Fruit fly (Drosophila melanogaster) whole organism, embryonic: ENCODE results near the gene mRpL39.

Experiments used
- Atf3 ChIP-seq: fragments of 200-800 bp; sonication (Bioruptor generic); optimal IDR thresholded peaks from 3 replicates; lab custom pipeline; 2016; ENCODE audit warnings: missing biosample characterization, missing genetic modification characterization
- BEAF-32 ChIP-seq: fragments of 200-800 bp; sonication (Bioruptor generic); optimal IDR thresholded peaks from 3 replicates; lab custom pipeline; 2017; ENCODE audit warnings: missing biosample characterization, missing genetic modification characterization, mild to moderate bottlenecking, moderate library complexity, missing genetic modification reagents
- CG11696 ChIP-seq: fragments of 200-800 bp; sonication (Bioruptor generic); IDR thresholded peaks from 2 replicates; pipeline ENCODE4 v1.3.6; 2022; ENCODE audit warnings: missing biosample characterization, missing genetic modification characterization
- CG11723 ChIP-seq: fragments of 200-800 bp; sonication (Bioruptor generic); optimal IDR thresholded peaks from 2 replicates; lab custom pipeline; 2017; ENCODE audit warnings: missing biosample characterization, mild to moderate bottlenecking, missing genetic modification characterization
- CG15696 ChIP-seq: fragments of 200-800 bp; sonication (Bioruptor generic); optimal IDR thresholded peaks from 2 replicates; lab custom pipeline; 2019; ENCODE audit warnings: missing biosample characterization, mild to moderate bottlenecking, missing genetic modification characterization, moderate library complexity
- CG1603 ChIP-seq: fragments of 200-800 bp; sonication (Bioruptor generic); optimal IDR thresholded peaks from 2 replicates; lab custom pipeline; 2019; ENCODE audit warnings: missing biosample characterization, mild to moderate bottlenecking, missing genetic modification characterization, moderate library complexity
- CG1647 ChIP-seq: fragments of 200-800 bp; sonication (Bioruptor generic); optimal IDR thresholded peaks from 3 replicates; lab custom pipeline; 2016; ENCODE audit warnings: missing biosample characterization, missing genetic modification characterization
- CG16815 ChIP-seq: fragments of 200-800 bp; sonication (Bioruptor generic); optimal IDR thresholded peaks from 3 replicates; lab custom pipeline; 2017; ENCODE audit warnings: missing biosample characterization, mild to moderate bottlenecking, missing genetic modification characterization
- CG1832 ChIP-seq: fragments of 200-800 bp; sonication (Bioruptor generic); optimal IDR thresholded peaks from 2 replicates; lab custom pipeline; 2017; ENCODE audit warnings: missing biosample characterization, mild to moderate bottlenecking, missing genetic modification characterization, inconsistent platforms
- CG18476 ChIP-seq: fragments of 200-800 bp; sonication (Bioruptor generic); optimal IDR thresholded peaks from 2 replicates; lab custom pipeline; 2016; ENCODE audit warnings: missing biosample characterization, mild to moderate bottlenecking, missing genetic modification characterization
- CG2712 ChIP-seq: fragments of 200-800 bp; optimal IDR thresholded peaks from 3 replicates; lab custom pipeline; 2019; ENCODE audit warnings: missing biosample characterization, mild to moderate bottlenecking, missing genetic modification characterization, moderate library complexity
- CG30431 ChIP-seq: fragments of 200-800 bp; sonication (Bioruptor generic); optimal IDR thresholded peaks from 2 replicates; lab custom pipeline; 2017; ENCODE audit warnings: missing biosample characterization, missing genetic modification characterization
- CG3163 ChIP-seq: fragments of 200-800 bp; sonication (Bioruptor generic); optimal IDR thresholded peaks from 3 replicates; lab custom pipeline; 2016; ENCODE audit warnings: missing biosample characterization, missing genetic modification characterization
- CG33213 ChIP-seq: fragments of 200-800 bp; sonication (Bioruptor generic); optimal IDR thresholded peaks from 3 replicates; lab custom pipeline; 2016; ENCODE audit warnings: missing biosample characterization, missing genetic modification characterization
- CG4282 ChIP-seq: fragments of 200-800 bp; sonication (Bioruptor generic); optimal IDR thresholded peaks from 2 replicates; lab custom pipeline; 2016; ENCODE audit warnings: missing biosample characterization, missing genetic modification characterization
- CG4424 ChIP-seq: fragments of 200-800 bp; sonication (Bioruptor generic); optimal IDR thresholded peaks from 3 replicates; lab custom pipeline; 2016; ENCODE audit warnings: missing biosample characterization, missing genetic modification characterization
- CG6791 ChIP-seq: fragments of 200-800 bp; sonication (Bioruptor generic); IDR thresholded peaks from 3 replicates; pipeline ENCODE4 v1.3.6; 2022; ENCODE audit warnings: missing biosample characterization, missing genetic modification characterization; ENCODE audit not compliant: partially characterized antibody
- CG7745 ChIP-seq: fragments of 200-800 bp; sonication (Bioruptor generic); optimal IDR thresholded peaks from 2 replicates; lab custom pipeline; 2018; ENCODE audit warnings: missing biosample characterization, mild to moderate bottlenecking, missing genetic modification characterization, moderate library complexity
- CG7786 ChIP-seq: fragments of 200-800 bp; sonication (Bioruptor generic); optimal IDR thresholded peaks from 2 replicates; lab custom pipeline; 2016; ENCODE audit warnings: missing biosample characterization, missing genetic modification characterization
- CG8089 ChIP-seq: fragments of 200-800 bp; sonication (Bioruptor generic); optimal IDR thresholded peaks from 3 replicates; lab custom pipeline; 2016; ENCODE audit warnings: missing biosample characterization, missing genetic modification characterization
- CG8281 ChIP-seq: fragments of 200-800 bp; sonication (Bioruptor generic); optimal IDR thresholded peaks from 2 replicates; lab custom pipeline; 2018; ENCODE audit warnings: missing biosample characterization, mild to moderate bottlenecking, missing genetic modification characterization, moderate library complexity
- CG9215 ChIP-seq: fragments of 200-800 bp; sonication (Bioruptor generic); IDR thresholded peaks from 2 replicates; pipeline ENCODE4 v1.3.6; 2022; ENCODE audit warnings: missing biosample characterization, missing genetic modification characterization
- CG9876 ChIP-seq: fragments of 200-800 bp; sonication (Bioruptor generic); optimal IDR thresholded peaks from 2 replicates; lab custom pipeline; 2016; ENCODE audit warnings: missing biosample characterization, missing genetic modification characterization
- Dip2 ChIP-seq: fragments of 200-800 bp; sonication (Bioruptor generic); IDR thresholded peaks from 2 replicates; pipeline ENCODE4 v1.3.6; 2022; ENCODE audit warnings: missing biosample characterization, missing genetic modification characterization
- E2f2 ChIP-seq: fragments of 200-800 bp; sonication (Bioruptor generic); IDR thresholded peaks from 2 replicates; pipeline ENCODE4 v1.3.6; 2022; ENCODE audit warnings: missing biosample characterization, missing genetic modification characterization
- Eip74EF ChIP-seq, 2 experiments: fragments of 200-800 bp in 1 of 2; fragments of >200 bp in 1 of 2; sonication (Bioruptor generic) in 1 of 2; optimal IDR thresholded peaks; 2 replicates each; lab custom pipeline; 2017 to 2019; ENCODE audit warnings: missing biosample characterization in 2 of 2, missing genetic modification characterization in 2 of 2, mild to moderate bottlenecking in 1 of 2, moderate library complexity in 1 of 2
- Fer3 ChIP-seq: fragments of 200-800 bp; sonication (Bioruptor generic); optimal IDR thresholded peaks from 2 replicates; lab custom pipeline; 2018; ENCODE audit warnings: missing biosample characterization, mild to moderate bottlenecking, missing genetic modification characterization, moderate library complexity
- HLH3B ChIP-seq: fragments of 200-800 bp; sonication (Bioruptor generic); IDR thresholded peaks from 2 replicates; pipeline ENCODE4 v1.3.6; 2022; ENCODE audit warnings: missing biosample characterization, missing genetic modification characterization
- HLH54F ChIP-seq: fragments of 200-800 bp; sonication (Bioruptor generic); optimal IDR thresholded peaks from 3 replicates; lab custom pipeline; 2016; ENCODE audit warnings: missing biosample characterization, missing genetic modification characterization
- Hey ChIP-seq: fragments of 200-800 bp; sonication (Bioruptor generic); optimal IDR thresholded peaks from 3 replicates; lab custom pipeline; 2018; ENCODE audit warnings: missing biosample characterization, mild to moderate bottlenecking, missing genetic modification characterization
- Hmr ChIP-seq: fragments of 200-800 bp; sonication (Bioruptor generic); optimal IDR thresholded peaks from 3 replicates; lab custom pipeline; 2017; ENCODE audit warnings: mild to moderate bottlenecking, missing biosample characterization, missing genetic modification reagents, missing genetic modification characterization
- Kr ChIP-seq: fragments of 200-800 bp; sonication (Bioruptor generic); optimal IDR thresholded peaks from 2 replicates; lab custom pipeline; 2017; ENCODE audit warnings: missing biosample characterization, mild to moderate bottlenecking, missing genetic modification characterization
- NC2α ChIP-seq: fragments of 200-800 bp; sonication (Bioruptor generic); optimal IDR thresholded peaks from 2 replicates; lab custom pipeline; 2016; ENCODE audit warnings: missing biosample characterization, missing genetic modification characterization
- Spps ChIP-seq: fragments of 200-800 bp; sonication (Bioruptor generic); optimal IDR thresholded peaks from 2 replicates; lab custom pipeline; 2018; ENCODE audit warnings: missing biosample characterization, mild to moderate bottlenecking, missing genetic modification characterization
- Tbp ChIP-seq: fragments of >200 bp; optimal IDR thresholded peaks from 2 replicates; lab custom pipeline; 2018; ENCODE audit warnings: missing biosample characterization, missing genetic modification characterization
- ab ChIP-seq: fragments of 200-800 bp; sonication (Bioruptor generic); optimal IDR thresholded peaks from 2 replicates; lab custom pipeline; 2016; ENCODE audit warnings: missing biosample characterization, missing genetic modification characterization
- aop ChIP-seq: fragments of 200-800 bp; sonication (Bioruptor generic); IDR thresholded peaks from 2 replicates; pipeline ENCODE4 v1.3.6; 2022; ENCODE audit warnings: missing biosample characterization, missing genetic modification characterization
- bbx ChIP-seq: fragments of 200-800 bp; sonication (Bioruptor generic); IDR thresholded peaks from 2 replicates; pipeline ENCODE4 v1.3.6; 2022; ENCODE audit warnings: missing biosample characterization, missing genetic modification characterization; ENCODE audit not compliant: partially characterized antibody
- crc ChIP-seq: fragments of 200-800 bp; sonication (Bioruptor generic); optimal IDR thresholded peaks from 2 replicates; lab custom pipeline; 2016; ENCODE audit warnings: missing biosample characterization, missing genetic modification characterization
- da ChIP-seq: fragments of 200-800 bp; sonication (Bioruptor generic); optimal IDR thresholded peaks from 2 replicates; lab custom pipeline; 2016; ENCODE audit warnings: missing biosample characterization, missing genetic modification characterization
- dan ChIP-seq: fragments of 200-800 bp; sonication (Bioruptor generic); IDR thresholded peaks from 2 replicates; pipeline ENCODE4 v1.3.6; 2022; ENCODE audit warnings: missing biosample characterization, missing genetic modification characterization
- gro ChIP-seq: fragments of 200-800 bp; sonication (Bioruptor generic); optimal IDR thresholded peaks from 2 replicates; lab custom pipeline; 2016; ENCODE audit warnings: missing biosample characterization, missing genetic modification characterization
- hkb ChIP-seq, 2 experiments: fragments of 200-800 bp in 1 of 2; fragments of >200 bp in 1 of 2; sonication (Bioruptor generic) in 1 of 2; IDR thresholded peaks in 1 of 2; optimal IDR thresholded peaks in 1 of 2; 2 replicates each; pipeline versions ENCODE4 v1.3.6 to Lab custom; 2017 to 2022; ENCODE audit warnings: missing biosample characterization in 1 of 2, missing genetic modification characterization in 1 of 2
- klu ChIP-seq: fragments of 200-800 bp; sonication (Bioruptor generic); IDR thresholded peaks from 2 replicates; pipeline ENCODE4 v1.3.6; 2022; ENCODE audit warnings: missing biosample characterization, missing genetic modification characterization
- repo ChIP-seq: fragments of 200-800 bp; sonication (Bioruptor generic); optimal IDR thresholded peaks from 2 replicates; lab custom pipeline; 2016; ENCODE audit warnings: missing biosample characterization, missing genetic modification characterization
- so ChIP-seq: fragments of 200-800 bp; sonication (Bioruptor generic); IDR thresholded peaks from 3 replicates; pipeline ENCODE4 v1.3.6; 2022; ENCODE audit warnings: missing biosample characterization, missing genetic modification characterization
- trh ChIP-seq: fragments of 200-800 bp; sonication (Bioruptor generic); optimal IDR thresholded peaks from 2 replicates; lab custom pipeline; 2016; ENCODE audit warnings: missing biosample characterization, missing genetic modification characterization
- twi ChIP-seq: fragments of 200-800 bp; optimal IDR thresholded peaks from 2 replicates; lab custom pipeline; 2019; ENCODE audit warnings: missing biosample characterization, mild to moderate bottlenecking, missing genetic modification characterization, moderate library complexity
- tx ChIP-seq: fragments of 200-800 bp; sonication (Bioruptor generic); optimal IDR thresholded peaks from 2 replicates; lab custom pipeline; 2016; ENCODE audit warnings: missing biosample characterization, missing genetic modification characterization
- yki ChIP-seq: fragments of >200 bp; optimal IDR thresholded peaks from 3 replicates; lab custom pipeline; 2018

Gene mRpL39

DNA sequence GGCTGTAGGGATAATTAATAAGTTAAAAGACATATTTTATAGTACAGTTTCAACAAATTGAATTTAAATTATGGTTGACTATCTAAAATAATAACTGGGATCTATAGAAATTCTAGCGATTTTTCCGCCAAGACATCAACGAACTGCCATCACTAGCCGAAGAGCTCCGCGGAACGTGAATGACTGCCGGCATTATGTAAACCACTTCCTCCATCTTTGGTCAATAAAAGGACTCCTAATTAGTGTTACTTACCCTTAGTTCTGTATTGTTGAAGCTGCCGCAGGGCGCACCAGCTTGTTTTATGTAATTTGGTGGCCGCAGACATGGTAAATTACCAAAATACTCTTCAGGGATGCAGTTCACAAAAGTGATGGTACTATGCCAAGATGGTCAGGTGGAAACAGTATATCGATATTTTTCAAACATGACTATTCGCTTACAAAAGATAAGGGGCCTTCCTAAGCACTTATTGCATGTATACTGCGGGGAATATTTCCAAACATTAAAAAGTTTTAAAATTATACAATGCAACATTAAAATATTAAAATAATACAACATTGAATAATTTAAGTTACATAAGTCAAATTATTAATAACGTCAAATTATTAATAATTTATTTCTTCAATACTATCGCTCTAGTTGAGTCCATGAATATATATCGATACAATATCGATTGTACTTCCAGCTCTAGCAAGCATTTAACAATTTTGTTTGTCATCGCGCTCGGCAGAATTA is at the start of gene mRpL39, which contains the start of gene Prosbeta2 (continued):
- TF ChIP-seq Hmr (GFP tag; lab: Kevin White, UChicago) (peak; percentile 21), CG4424 (GFP tag; lab: Kevin White, UChicago) (peak; percentile 64), crc (no peak), repo (GFP tag; lab: Kevin White, UChicago) (no peak), NC2α (no peak), CG1832 (GFP tag; lab: Kevin White, UChicago) (no peak), HLH3B (peak; percentile 59), yki (lab: Kevin White, UChicago) (no peak), CG16815 (GFP tag; lab: Kevin White, UChicago) (no peak), Kr (GFP tag; lab: Kevin White, UChicago) (no peak), da (GFP tag; lab: Kevin White, UChicago) (no peak), aop (GFP tag; lab: Robert Waterston, UW) (0 out of 2 replicates have a peak, but pooled peaks have one; percentile 19), so (no peak), ab (GFP tag; lab: Kevin White, UChicago) (no peak), bbx (GFP tag; lab: Robert Waterston, UW) (peak; percentile 86), CG8281 (tag; lab: Kevin White, UChicago) (no peak), CG30431 (GFP tag; lab: Kevin White, UChicago) (no peak), CG18476 (peak; percentile 22), CG11696 (GFP tag; lab: Robert Waterston, UW) (peak; percentile 42; the same call in 1 of the 2 replicates), CG15696 (tag; lab: Kevin White, UChicago) (peak; percentile 43), dan (no peak), CG8089 (GFP tag; lab: Kevin White, UChicago) (no peak), Fer3 (tag; lab: Kevin White, UChicago) (no peak), CG11723 (GFP tag; lab: Kevin White, UChicago) (no peak), CG1647 (GFP tag; lab: Kevin White, UChicago) (no peak), CG1603 (tag; lab: Kevin White, UChicago) (no peak), Hey (tag; lab: Kevin White, UChicago) (no peak), CG9876 (GFP tag; lab: Kevin White, UChicago) (no peak), CG7786 (no peak), E2f2 (GFP tag; lab: Robert Waterston, UW) (no peak), klu (GFP tag; lab: Robert Waterston, UW) (peak; percentile 49; the same call in 1 of the 2 replicates), hkb (optimal IDR thresholded peaks at IDR 0.05; lab: Kevin White, UChicago) (no peak), hkb (GFP tag; IDR thresholded peaks at IDR 0.05; lab: Robert Waterston, UW) (0 out of 2 replicates have a peak, but pooled peaks have one; percentile 18), BEAF-32 (GFP tag; lab: Kevin White, UChicago) (peak; percentile 67), CG2712 (peak; percentile 84), Atf3 (GFP tag; lab: Kevin White, UChicago) (no peak), Spps (tag; lab: Kevin White, UChicago) (no peak), trh (GFP tag; lab: Kevin White, UChicago) (no peak), CG33213 (no peak), CG3163 (no peak), CG9215 (peak; percentile 83), Tbp (GFP tag; lab: Kevin White, UChicago) (no peak), HLH54F (no peak), CG4282 (GFP tag; lab: Kevin White, UChicago) (no peak), Eip74EF (GFP tag; optimal IDR thresholded peaks at IDR 0.05; lab: Kevin White, UChicago) (no peak), CG6791 (GFP tag; lab: Robert Waterston, UW) (peak; percentile 81), gro (GFP tag; lab: Kevin White, UChicago) (no peak), CG7745 (tag; lab: Kevin White, UChicago) (no peak), twi (tag; lab: Kevin White, UChicago) (no peak), Dip2 (GFP tag; lab: Robert Waterston, UW) (no peak), tx (GFP tag; lab: Kevin White, UChicago) (no peak)
